Worm (Caenorhabditis elegans) whole organism, L3 larva: ENCODE results near the gene T19H5.7.

Experiments used
- ceh-9 ChIP-seq: sonication (generic microtip); optimal IDR thresholded peaks from 2 replicates; lab custom pipeline; 2018; ENCODE audit warnings: missing biosample characterization, missing genetic modification characterization
- elt-1 ChIP-seq: fragments of 150-350 bp; optimal IDR thresholded peaks from 2 replicates; lab custom pipeline; 2014; ENCODE audit warnings: missing biosample characterization, missing genetic modification characterization
- fkh-10 ChIP-seq: sonication (generic microtip); optimal IDR thresholded peaks from 2 replicates; lab custom pipeline; 2017; ENCODE audit warnings: missing biosample characterization, missing genetic modification reagents, missing genetic modification characterization
- mdl-1 ChIP-seq: fragments of 150-350 bp; optimal IDR thresholded peaks from 2 replicates; lab custom pipeline; 2014; ENCODE audit warnings: missing biosample characterization, missing genetic modification characterization
- mml-1 ChIP-seq: fragments of 150-350 bp; sonication (generic microtip); optimal IDR thresholded peaks from 3 replicates; lab custom pipeline; 2014; ENCODE audit warnings: missing biosample characterization, missing genetic modification characterization
- nhr-25 ChIP-seq: sonication (generic microtip); optimal IDR thresholded peaks from 2 replicates; lab custom pipeline; 2017; ENCODE audit warnings: missing biosample characterization, missing genetic modification characterization
- nhr-76 ChIP-seq: fragments of 150-350 bp; sonication (generic microtip); optimal IDR thresholded peaks from 5 replicates; lab custom pipeline; 2014; ENCODE audit warnings: missing biosample characterization, missing genetic modification characterization
- unc-62 ChIP-seq: fragments of 150-350 bp; sonication (generic microtip); optimal IDR thresholded peaks from 4 replicates; lab custom pipeline; 2014; ENCODE audit warnings: missing biosample characterization, missing genetic modification reagents, missing genetic modification characterization
- zag-1 ChIP-seq: fragments of 150-350 bp; optimal IDR thresholded peaks from 2 replicates; lab custom pipeline; 2014; ENCODE audit warnings: missing biosample characterization, missing genetic modification characterization

- TF ChIP-seq mml-1 (tag; lab: Kevin White, UChicago) (no peak), unc-62 (GFP tag; lab: Kevin White, UChicago) (no peak), nhr-76 (tag; lab: Kevin White, UChicago) (no peak), nhr-25 (tag; lab: Kevin White, UChicago) (no peak), ceh-9 (no peak), zag-1 (no peak), fkh-10 (GFP tag; lab: Kevin White, UChicago) (no peak), mdl-1 (tag; lab: Kevin White, UChicago) (no peak), elt-1 (tag; lab: Kevin White, UChicago) (no peak)
Measured at ce11 chrII:9518781-9519180, 38.9 kb upstream of the T19H5.7 start, which contains the start of the genes sfxn-1.1 and AH6.3.
